Worm (Caenorhabditis elegans): ENCODE measurements around the gene tag-209.
A peak's percentile ranks its signal among the peaks of the same experiment; 100 is the strongest.

Gene tag-209

DNA sequence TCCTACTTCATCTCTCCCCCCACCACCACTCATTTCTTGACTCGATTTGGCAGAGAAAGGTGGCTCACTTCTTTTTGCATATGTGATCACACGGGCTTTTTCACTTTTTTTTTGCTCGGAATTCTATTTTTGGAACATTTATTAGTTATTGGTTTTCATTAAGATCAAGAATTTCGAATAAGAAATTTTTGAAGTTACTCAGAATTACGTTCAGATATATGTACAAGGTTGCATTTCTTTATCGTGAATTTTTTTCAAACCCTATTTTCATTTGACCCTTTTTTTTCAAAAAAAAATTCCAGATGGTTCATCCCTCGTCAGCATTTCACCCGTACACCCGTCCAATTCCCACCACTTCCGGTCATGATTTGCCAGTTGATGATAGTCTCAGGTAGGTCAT, 18.3 kb downstream of the tag-209 start, which contains the start of gene ceh-62:
TSS of gene ceh-62 (plus strand) at position 301 of the 400 bp plus-strand sequence.
- TF ChIP-seq nhr-76 (tag; optimal IDR thresholded peaks at IDR 0.05) = no peak
- TF ChIP-seq pha-4 (tag; optimal IDR thresholded peaks at IDR 0.05) = no peak
- no peak for TF ChIP-seq ces-1 (GFP tag; optimal IDR thresholded peaks at IDR 0.05)
- TF ChIP-seq bed-3 (GFP tag; optimal IDR thresholded peaks at IDR 0.05) = no peak
- TF ChIP-seq unc-120 (tag; optimal IDR thresholded peaks at IDR 0.05; ENCODE audit: poor library complexity, severe bottlenecking) = no peak
- TF ChIP-seq M03D4.4 (tag; optimal IDR thresholded peaks at IDR 0.05) = no peak
- no peak for TF ChIP-seq lin-32 (GFP tag; optimal IDR thresholded peaks at IDR 0.05)
- TF ChIP-seq sem-2 (GFP tag; optimal IDR thresholded peaks at IDR 0.05) = no peak
- no peak for TF ChIP-seq snpc-4 (tag; optimal IDR thresholded peaks at IDR 0.05)

- no peak for TF ChIP-seq unc-62 (GFP tag; optimal IDR thresholded peaks at IDR 0.05)
- no peak for TF ChIP-seq flh-1 (GFP tag; optimal IDR thresholded peaks at IDR 0.05)
- no peak for TF ChIP-seq unc-120 (tag; optimal IDR thresholded peaks at IDR 0.05; ENCODE audit: poor library complexity, severe bottlenecking)
- TF ChIP-seq blmp-1 (tag; optimal IDR thresholded peaks at IDR 0.05) = no peak
- no peak for TF ChIP-seq tbx-8 (GFP tag; optimal IDR thresholded peaks at IDR 0.05)
- TF ChIP-seq drap-1 (GFP tag; optimal IDR thresholded peaks at IDR 0.05) = no peak
- TF ChIP-seq nhr-12 (tag; optimal IDR thresholded peaks at IDR 0.05) = no peak
- no peak for TF ChIP-seq ceh-43 (GFP tag; optimal IDR thresholded peaks at IDR 0.05)
- TF ChIP-seq cnd-1 (tag; optimal IDR thresholded peaks at IDR 0.05) = no peak
- TF ChIP-seq pha-4 (tag; optimal IDR thresholded peaks at IDR 0.05) = no peak
Observed at ce11 chrII:10808708-10809343, 21.7 kb downstream of the tag-209 start, which contains the start of gene R06F6.14. Gene R06F6.14 (plus strand): TSS chrII:10809293.

- no peak for TF ChIP-seq sem-2 (GFP tag; optimal IDR thresholded peaks at IDR 0.05)
- TF ChIP-seq sptf-1 (tag; optimal IDR thresholded peaks at IDR 0.05) = no peak
- no peak for TF ChIP-seq elt-3 (tag; optimal IDR thresholded peaks at IDR 0.05)
- no peak for TF ChIP-seq drap-1 (GFP tag; optimal IDR thresholded peaks at IDR 0.05)
- no peak for TF ChIP-seq unc-62 (GFP tag; optimal IDR thresholded peaks at IDR 0.05)
- no peak for TF ChIP-seq M03D4.4 (tag; optimal IDR thresholded peaks at IDR 0.05)
- no peak for TF ChIP-seq hlh-1 (tag; optimal IDR thresholded peaks at IDR 0.05)
- TF ChIP-seq bed-3 (GFP tag; optimal IDR thresholded peaks at IDR 0.05) = no peak
- no peak for TF ChIP-seq nhr-2 (tag; optimal IDR thresholded peaks at IDR 0.05)
- TF ChIP-seq lsy-2 (tag; optimal IDR thresholded peaks at IDR 0.05) = no peak
- TF ChIP-seq nhr-237 (tag; optimal IDR thresholded peaks at IDR 0.05) = no peak
- no peak for TF ChIP-seq ztf-11 (tag; optimal IDR thresholded peaks at IDR 0.05)
- TF ChIP-seq snpc-4 (tag; optimal IDR thresholded peaks at IDR 0.05) = no peak
- TF ChIP-seq lin-32 (GFP tag; optimal IDR thresholded peaks at IDR 0.05) = no peak
- no peak for TF ChIP-seq unc-120 (tag; optimal IDR thresholded peaks at IDR 0.05; ENCODE audit: poor library complexity, severe bottlenecking)
- no peak for TF ChIP-seq pha-4 (tag; optimal IDR thresholded peaks at IDR 0.05)
- TF ChIP-seq tbx-8 (GFP tag; optimal IDR thresholded peaks at IDR 0.05) = no peak
- TF ChIP-seq nhr-28 (tag; optimal IDR thresholded peaks at IDR 0.05) = no peak
Observed at ce11 chrII:10810690-10811089, 23.6 kb downstream of the tag-209 start, which contains the start of gene msrp-7. Gene msrp-7 (plus strand): TSS chrII:10810990.

ce11 chrII:10819928-10820423, 32.9 kb downstream of the tag-209 start, which contains the start of gene R06F6.8:
Gene R06F6.8 (minus strand): TSS chrII:10819978.
- TF ChIP-seq ces-1 (GFP tag; optimal IDR thresholded peaks at IDR 0.05) = peak; percentile 12
- no peak for TF ChIP-seq mls-2 (tag; optimal IDR thresholded peaks at IDR 0.05)

DNA sequence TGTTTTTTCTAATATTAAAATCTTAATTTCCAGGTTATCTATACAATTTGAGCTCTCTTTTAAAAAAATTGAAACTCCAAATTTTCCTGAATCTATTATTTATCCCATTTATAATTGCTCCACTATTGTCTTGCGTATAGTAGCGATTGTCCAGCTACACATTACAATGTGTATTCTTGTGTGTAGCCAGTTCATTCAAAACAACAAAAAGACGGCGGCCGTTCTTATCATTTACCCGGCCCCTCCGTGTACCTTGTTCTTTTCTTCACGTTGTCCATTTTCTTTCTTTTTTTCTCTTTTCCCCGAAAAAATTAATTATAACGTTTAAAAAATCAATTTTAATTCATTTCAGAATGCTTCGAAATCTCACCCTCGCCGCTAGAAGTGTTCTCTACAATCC, 33.6 kb downstream of the tag-209 start, which contains the start of gene ech-4:
TSS of gene ech-4 (plus strand) at position 353 of the 400 bp plus-strand sequence.
- TF ChIP-seq bed-3 (GFP tag; optimal IDR thresholded peaks at IDR 0.05) (no peak), mls-2 (tag; optimal IDR thresholded peaks at IDR 0.05) (no peak), ceh-83 (GFP tag; optimal IDR thresholded peaks at IDR 0.05) (no peak), hlh-1 (tag; optimal IDR thresholded peaks at IDR 0.05) (no peak), M03D4.4 (tag; optimal IDR thresholded peaks at IDR 0.05) (no peak), pha-4 (tag; optimal IDR thresholded peaks at IDR 0.05) (no peak), drap-1 (GFP tag; optimal IDR thresholded peaks at IDR 0.05) (no peak), nhr-76 (tag; optimal IDR thresholded peaks at IDR 0.05) (no peak), nhr-237 (tag; optimal IDR thresholded peaks at IDR 0.05) (no peak), lin-13 (tag; optimal IDR thresholded peaks at IDR 0.05) (no peak), elt-3 (tag; optimal IDR thresholded peaks at IDR 0.05) (no peak), nhr-28 (tag; optimal IDR thresholded peaks at IDR 0.05) (no peak), ztf-11 (tag; optimal IDR thresholded peaks at IDR 0.05) (no peak), unc-120 (tag; optimal IDR thresholded peaks at IDR 0.05; ENCODE audit: poor library complexity, severe bottlenecking) (no peak), nhr-2 (tag; optimal IDR thresholded peaks at IDR 0.05) (no peak), snpc-4 (tag; optimal IDR thresholded peaks at IDR 0.05) (no peak), mep-1 (tag; optimal IDR thresholded peaks at IDR 0.05) (no peak), unc-39 (tag; optimal IDR thresholded peaks at IDR 0.05) (no peak), lin-32 (GFP tag; optimal IDR thresholded peaks at IDR 0.05) (no peak), zip-8 (tag; optimal IDR thresholded peaks at IDR 0.05) (no peak)
